Worm (Caenorhabditis elegans) whole organism, midembryonic: ENCODE results near the gene arrd-7.
A peak's percentile ranks its signal among the peaks of the same experiment; 100 is the strongest.

Source experiments
- T22C8.4 ChIP-seq: fragments of 200-800 bp; sonication (Bioruptor generic); IDR thresholded peaks from 2 replicates; pipeline ENCODE4 v1.3.6; 2022; ENCODE audit warnings: missing genetic modification characterization, missing compliant biosample characterization
- flt-1 ChIP-seq: fragments of 200-800 bp; sonication (Bioruptor generic); IDR thresholded peaks from 2 replicates; pipeline ENCODE4 v1.3.6; 2022; ENCODE audit warnings: missing genetic modification characterization, missing compliant biosample characterization
- tab-1 ChIP-seq: fragments of 200-800 bp; sonication (Bioruptor generic); IDR thresholded peaks from 2 replicates; pipeline ENCODE4 v1.3.6; 2022; ENCODE audit warnings: missing genetic modification characterization, missing compliant biosample characterization
- ztf-23 ChIP-seq: fragments of 200-800 bp; sonication (Bioruptor generic); IDR thresholded peaks from 2 replicates; pipeline ENCODE4 v1.3.6; 2022; ENCODE audit warnings: missing genetic modification reagents, missing genetic modification characterization, missing compliant biosample characterization
- ztf-29 ChIP-seq: fragments of 200-800 bp; sonication (Bioruptor generic); IDR thresholded peaks from 2 replicates; pipeline ENCODE4 v1.3.6; 2022; ENCODE audit warnings: missing genetic modification reagents, missing genetic modification characterization, missing compliant biosample characterization

DNA sequence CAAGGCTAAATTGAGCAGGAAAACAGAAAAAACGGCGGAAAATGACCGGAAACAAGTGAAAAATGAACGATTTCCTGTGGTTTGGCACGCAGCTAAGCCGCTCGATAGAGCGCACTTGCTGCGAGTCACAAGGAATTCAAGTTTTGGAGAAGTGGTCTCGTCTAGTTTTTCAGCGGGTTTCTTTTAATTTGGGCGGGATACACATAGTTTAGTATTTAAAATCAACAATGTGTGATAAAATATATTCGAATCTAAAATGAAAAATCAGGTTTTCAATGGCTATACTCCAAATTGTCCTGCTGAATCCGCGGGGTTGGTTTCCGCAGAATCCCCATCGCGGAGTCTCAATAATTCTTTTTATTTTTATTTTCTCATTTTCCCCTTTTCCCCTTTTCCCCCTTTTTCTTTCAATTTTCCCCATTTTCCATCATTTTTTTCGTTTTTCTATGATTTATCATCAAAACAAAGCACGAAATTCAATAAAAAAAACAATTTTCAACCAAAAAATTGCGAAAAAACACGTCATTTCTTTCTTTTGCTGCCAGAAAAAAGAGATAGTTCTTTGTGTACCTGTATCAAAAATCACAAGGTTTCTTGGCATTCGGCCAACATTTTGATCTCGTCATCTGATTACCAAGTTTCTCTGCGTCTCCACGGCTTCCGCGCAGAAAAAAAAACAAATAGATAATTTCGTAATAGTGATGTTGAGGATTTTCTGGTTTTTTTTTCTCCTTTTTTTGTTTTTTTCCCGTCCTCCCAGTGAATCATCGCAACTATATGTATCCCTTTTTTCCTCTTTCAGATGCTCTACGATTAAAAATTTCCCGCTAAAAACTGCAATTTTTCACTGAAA lies 20.1 kb downstream of the arrd-7 start, which contains the start of gene ippk-1:
- TF ChIP-seq T22C8.4 (GFP tag; lab: Robert Waterston, UW) (peak; percentile 68), tab-1 (no peak), ztf-29 (GFP tag; lab: Robert Waterston, UW) (no peak), ztf-23 (GFP tag; lab: Robert Waterston, UW) (peak; percentile 66; the same call in 1 of the 2 replicates), flt-1 (no peak; the same call in none of the 2 replicates)
